Fruit fly (Drosophila melanogaster) whole organism: Measurements from ENCODE around the gene Imp.

Experiments
- pan ChIP-seq: fragments of >200 bp; optimal IDR thresholded peaks from 2 replicates; lab custom pipeline; 2017
- psq ChIP-seq: fragments of >200 bp; optimal IDR thresholded peaks from 2 replicates; lab custom pipeline; 2017
- usp ChIP-seq: fragments of >200 bp; optimal IDR thresholded peaks from 2 replicates; lab custom pipeline; 2017; ENCODE audit warnings: missing biosample characterization, missing genetic modification characterization, mixed read lengths

DNA sequence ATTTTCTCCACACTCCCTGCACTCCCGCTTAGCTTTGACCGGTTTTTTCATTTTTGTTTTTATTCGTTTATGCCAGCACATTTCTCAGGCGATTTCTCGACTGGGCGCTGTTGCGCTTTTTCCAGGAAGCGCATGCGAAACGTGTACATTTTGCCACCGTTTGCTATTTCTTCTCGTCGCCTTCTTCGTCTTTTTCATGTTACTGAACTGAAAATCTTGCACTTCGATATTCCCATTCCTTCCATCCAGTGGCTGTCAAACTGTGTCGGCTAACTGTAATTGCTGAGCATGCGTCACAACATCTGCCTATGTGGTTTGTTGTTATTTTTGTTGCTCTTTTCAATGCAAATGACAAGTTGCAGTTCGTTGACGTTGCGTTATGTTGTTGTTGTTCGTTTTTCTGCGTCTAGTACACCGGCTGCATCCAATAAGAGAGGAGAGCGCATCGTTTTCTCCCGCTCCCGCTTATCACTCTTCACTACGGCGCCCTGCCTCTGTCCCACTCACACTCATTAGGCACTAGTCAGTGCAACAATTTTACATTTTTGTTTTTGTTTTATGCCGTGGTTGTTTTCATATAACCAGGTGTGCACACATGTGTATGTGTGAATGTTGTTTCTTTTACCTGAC is 22.1 kb downstream of the Imp start:
- TF ChIP-seq psq (lab: Kevin White, UChicago): no peak
- no peak for TF ChIP-seq pan (lab: Kevin White, UChicago)
- no peak for TF ChIP-seq usp (GFP tag; lab: Kevin White, UChicago)
